Worm (Caenorhabditis elegans): Measurements from ENCODE around the gene cht-2.

The cht-2 gene

DNA sequence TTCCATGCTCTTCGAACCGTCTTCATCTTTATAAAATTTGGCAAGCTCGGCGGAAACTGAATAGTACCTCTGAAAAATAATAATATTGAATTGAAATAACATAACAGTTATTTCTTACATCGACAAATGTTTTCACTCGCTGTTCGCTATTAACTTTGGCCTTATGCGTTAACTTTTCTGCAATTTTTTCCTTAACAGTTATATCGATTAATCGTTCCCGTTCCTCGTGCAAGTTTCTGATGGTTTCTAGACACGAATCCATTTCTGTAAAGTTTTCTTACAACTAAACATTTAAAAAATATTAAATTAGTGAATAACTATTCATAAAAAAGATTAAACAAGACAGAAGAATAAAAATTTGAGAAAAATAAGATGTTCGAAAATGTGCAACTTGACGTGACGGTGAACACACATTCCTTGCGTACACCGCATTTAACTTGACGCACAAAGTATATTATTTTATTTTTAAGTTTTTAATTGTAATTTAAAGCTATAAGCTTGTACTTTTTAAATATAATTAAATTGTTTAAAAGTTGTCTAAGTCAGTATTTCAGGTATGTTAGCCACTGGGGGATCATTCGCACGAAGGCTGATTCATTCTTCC, 4.5 kb downstream of the cht-2 start, which contains the start of the genes prp-9 and mrps-18B:
TSS of gene prp-9 (minus strand) at position 264 of the 604 bp plus-strand sequence.
TSS of gene mrps-18B (plus strand) at position 549 of the 604 bp plus-strand sequence.
- TF ChIP-seq eyg-1 (tag; optimal IDR thresholded peaks at IDR 0.05) (no peak), tbx-7 (tag; optimal IDR thresholded peaks at IDR 0.05) (no peak), nfya-1 (tag; optimal IDR thresholded peaks at IDR 0.05) (no peak), ttx-3 (tag; optimal IDR thresholded peaks at IDR 0.05) (no peak), ceh-6 (GFP tag; optimal IDR thresholded peaks at IDR 0.05) (no peak), ceh-34 (tag; optimal IDR thresholded peaks at IDR 0.05) (no peak), unc-3 (GFP tag; conservative IDR thresholded peaks at IDR 0.05) (no peak), unc-3 (tag; optimal IDR thresholded peaks at IDR 0.05) (no peak), unc-42 (tag; optimal IDR thresholded peaks at IDR 0.05) (no peak), fax-1 (tag; optimal IDR thresholded peaks at IDR 0.05) (no peak), hlh-8 (tag; optimal IDR thresholded peaks at IDR 0.05) (no peak), syd-9 (tag; optimal IDR thresholded peaks at IDR 0.05) (no peak), odd-2 (tag; optimal IDR thresholded peaks at IDR 0.05) (no peak), hlh-30 (tag; optimal IDR thresholded peaks at IDR 0.05; ENCODE audit: insufficient read depth) (no peak), tbx-2 (tag; optimal IDR thresholded peaks at IDR 0.05) (no peak), ceh-9 (tag; optimal IDR thresholded peaks at IDR 0.05) (no peak)

- TF ChIP-seq ahr-1 (tag; optimal IDR thresholded peaks at IDR 0.05) (no peak), rnt-1 (tag; optimal IDR thresholded peaks at IDR 0.05) (peak; percentile 2), ref-2 (tag; optimal IDR thresholded peaks at IDR 0.05) (peak; percentile 13)
Observed at ce11 chrII:8529176-8529698, 8.5 kb downstream of the cht-2 start.

ce11 chrII:8531181-8531759, 10.5 kb downstream of the cht-2 start, which contains the start of gene gldi-7:
Gene gldi-7, minus strand, starts transcription at chrII:8531222.
- TF ChIP-seq elt-4 (tag; optimal IDR thresholded peaks at IDR 0.05) (no peak), lin-11 (tag; optimal IDR thresholded peaks at IDR 0.05) (no peak), ceh-31 (tag; optimal IDR thresholded peaks at IDR 0.05) (no peak), nfya-1 (tag; optimal IDR thresholded peaks at IDR 0.05) (no peak), che-1 (tag; optimal IDR thresholded peaks at IDR 0.05) (no peak), ztf-16 (tag; optimal IDR thresholded peaks at IDR 0.05) (no peak), K02D7.2 (tag; optimal IDR thresholded peaks at IDR 0.05) (no peak), mec-3 (tag; optimal IDR thresholded peaks at IDR 0.05; ENCODE audit: borderline replicate concordance) (no peak)

DNA sequence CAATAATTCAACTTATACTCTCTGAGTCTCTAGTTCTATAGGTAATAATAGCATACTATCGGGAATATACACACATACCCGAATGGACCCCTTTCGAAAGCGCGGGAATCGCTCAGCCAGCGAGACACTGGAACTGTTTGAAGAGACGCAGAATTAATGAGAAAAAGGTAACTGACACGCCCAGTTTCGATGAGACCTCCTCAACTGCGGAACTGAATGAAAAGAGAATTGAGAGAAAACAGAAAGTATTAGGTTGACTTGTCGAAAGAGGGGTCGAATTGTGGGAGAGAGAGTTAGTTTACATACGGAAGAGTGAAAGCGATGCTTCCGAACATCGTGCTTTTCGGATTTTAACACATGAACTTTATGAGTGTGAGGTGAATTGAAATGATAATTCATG, 11.3 kb downstream of the cht-2 start:
- TF ChIP-seq hlh-8 (tag; optimal IDR thresholded peaks at IDR 0.05) (no peak), nfya-1 (tag; optimal IDR thresholded peaks at IDR 0.05) (peak; percentile 51), pha-4 (tag; optimal IDR thresholded peaks at IDR 0.05) (no peak), ceh-34 (tag; optimal IDR thresholded peaks at IDR 0.05) (peak; percentile 65), pha-2 (tag; optimal IDR thresholded peaks at IDR 0.05) (peak; percentile 16), ceh-31 (tag; optimal IDR thresholded peaks at IDR 0.05) (peak; percentile 8), tbx-2 (tag; optimal IDR thresholded peaks at IDR 0.05) (peak; percentile 48), hlh-6 (tag; optimal IDR thresholded peaks at IDR 0.05) (no peak), K02D7.2 (tag; optimal IDR thresholded peaks at IDR 0.05) (no peak)

- no peak for TF ChIP-seq hlh-6 (tag; optimal IDR thresholded peaks at IDR 0.05)
- TF ChIP-seq odd-2 (tag; optimal IDR thresholded peaks at IDR 0.05) = no peak
- TF ChIP-seq tbx-7 (tag; optimal IDR thresholded peaks at IDR 0.05) = no peak
- no peak for TF ChIP-seq mec-3 (tag; optimal IDR thresholded peaks at IDR 0.05; ENCODE audit: borderline replicate concordance)
- TF ChIP-seq pat-9 (tag; optimal IDR thresholded peaks at IDR 0.05) = no peak
- TF ChIP-seq hlh-8 (tag; optimal IDR thresholded peaks at IDR 0.05) = no peak
- TF ChIP-seq zip-5 (tag; optimal IDR thresholded peaks at IDR 0.05) = no peak
- TF ChIP-seq ceh-2 (tag; optimal IDR thresholded peaks at IDR 0.05) = no peak
- no peak for TF ChIP-seq gmeb-2 (tag; optimal IDR thresholded peaks at IDR 0.05)
- TF ChIP-seq ceh-48 (tag; optimal IDR thresholded peaks at IDR 0.05) = no peak
- no peak for TF ChIP-seq elt-2 (tag; optimal IDR thresholded peaks at IDR 0.05)
- no peak for TF ChIP-seq C38D4.7 (GFP tag; optimal IDR thresholded peaks at IDR 0.05)
- TF ChIP-seq fkh-10 (GFP tag; optimal IDR thresholded peaks at IDR 0.05) = no peak
Observed at ce11 chrII:8536060-8536459, 15.3 kb downstream of the cht-2 start, which contains the start of gene W01C9.2. Gene W01C9.2, plus strand, starts transcription at chrII:8536360.

Data from whole organism, late embryonic.